Fruit fly (Drosophila melanogaster) whole organism, embryonic: ENCODE measurements around the gene CG15155.

Source experiments
- ATbp ChIP-seq: fragments of 200-800 bp; sonication (Bioruptor generic); optimal IDR thresholded peaks from 2 replicates; lab custom pipeline; 2017; ENCODE audit warnings: missing biosample characterization, mild to moderate bottlenecking, missing genetic modification characterization, missing genetic modification reagents
- CG1024 ChIP-seq: fragments of 200-800 bp; sonication (Bioruptor generic); IDR thresholded peaks from 2 replicates; pipeline ENCODE4 v1.3.6; 2022; ENCODE audit warnings: missing biosample characterization, missing genetic modification characterization
- CG10462 ChIP-seq: fragments of 200-800 bp; sonication (Bioruptor generic); optimal IDR thresholded peaks from 2 replicates; lab custom pipeline; 2016; ENCODE audit warnings: missing biosample characterization, missing genetic modification characterization
- CG11247 ChIP-seq: fragments of 200-800 bp; sonication (Bioruptor generic); IDR thresholded peaks from 2 replicates; pipeline ENCODE4 v1.3.6; 2022; ENCODE audit warnings: missing biosample characterization, missing genetic modification characterization
- CG11504 ChIP-seq: fragments of 200-800 bp; sonication (Bioruptor generic); optimal IDR thresholded peaks from 3 replicates; lab custom pipeline; 2019; ENCODE audit warnings: missing biosample characterization, mild to moderate bottlenecking, missing genetic modification characterization, moderate library complexity
- CG14710 ChIP-seq: fragments of 200-800 bp; sonication (Bioruptor generic); optimal IDR thresholded peaks from 3 replicates; lab custom pipeline; 2019; ENCODE audit warnings: missing biosample characterization, mild to moderate bottlenecking, missing genetic modification characterization, moderate library complexity
- CG16863 ChIP-seq: fragments of 200-800 bp; sonication (Bioruptor generic); optimal IDR thresholded peaks from 3 replicates; lab custom pipeline; 2016; ENCODE audit warnings: missing biosample characterization, missing genetic modification characterization
- CG17186 ChIP-seq: fragments of 200-800 bp; sonication (Bioruptor generic); optimal IDR thresholded peaks from 3 replicates; lab custom pipeline; 2017; ENCODE audit warnings: missing biosample characterization, missing genetic modification reagents, missing genetic modification characterization
- CG18262 ChIP-seq: fragments of 200-800 bp; optimal IDR thresholded peaks from 3 replicates; lab custom pipeline; 2019; ENCODE audit warnings: missing biosample characterization, mild to moderate bottlenecking, missing genetic modification characterization, moderate library complexity
- CG18764 ChIP-seq: fragments of 200-800 bp; sonication (Bioruptor generic); optimal IDR thresholded peaks from 3 replicates; lab custom pipeline; 2016; ENCODE audit warnings: missing biosample characterization, missing genetic modification characterization
- CG31224 ChIP-seq: fragments of 200-800 bp; sonication (Bioruptor generic); IDR thresholded peaks from 2 replicates; pipeline ENCODE4 v1.3.6; 2022; ENCODE audit warnings: missing biosample characterization, missing genetic modification characterization
- CG4328 ChIP-seq: fragments of 200-800 bp; sonication (Bioruptor generic); optimal IDR thresholded peaks from 3 replicates; lab custom pipeline; 2017; ENCODE audit warnings: missing biosample characterization, missing genetic modification reagents, missing genetic modification characterization
- CG7357 ChIP-seq: fragments of 200-800 bp; sonication (Bioruptor generic); IDR thresholded peaks from 3 replicates; pipeline ENCODE4 v1.3.6; 2022; ENCODE audit warnings: missing biosample characterization, missing genetic modification characterization
- CG7839 ChIP-seq: fragments of 200-800 bp; sonication (Bioruptor generic); optimal IDR thresholded peaks from 3 replicates; lab custom pipeline; 2018; ENCODE audit warnings: missing biosample characterization, mild to moderate bottlenecking, missing genetic modification characterization, moderate library complexity
- CG8359 ChIP-seq: fragments of 200-800 bp; sonication (Bioruptor generic); optimal IDR thresholded peaks from 2 replicates; lab custom pipeline; 2017; ENCODE audit warnings: missing biosample characterization, mild to moderate bottlenecking, missing genetic modification characterization, borderline replicate concordance
- CG9727 ChIP-seq: fragments of 200-800 bp; sonication (Bioruptor generic); optimal IDR thresholded peaks from 3 replicates; lab custom pipeline; 2017; ENCODE audit warnings: missing biosample characterization, mild to moderate bottlenecking, missing genetic modification characterization
- CG9817 ChIP-seq: fragments of 200-800 bp; sonication (Bioruptor generic); optimal IDR thresholded peaks from 2 replicates; lab custom pipeline; 2018; ENCODE audit warnings: missing biosample characterization, mild to moderate bottlenecking, missing genetic modification characterization, moderate library complexity
- D ChIP-seq, 2 experiments: fragments of 200-800 bp in 1 of 2; fragments of >200 bp in 1 of 2; sonication (Bioruptor generic) in 1 of 2; optimal IDR thresholded peaks; 2 replicates in 1 of 2; 3 replicates in 1 of 2; lab custom pipeline; 2017; ENCODE audit warnings: mild to moderate bottlenecking in 1 of 2, missing biosample characterization in 1 of 2, missing genetic modification characterization in 1 of 2, missing genetic modification reagents in 1 of 2
- D19B ChIP-seq: fragments of 200-800 bp; sonication (Bioruptor generic); optimal IDR thresholded peaks from 2 replicates; lab custom pipeline; 2017; ENCODE audit warnings: missing biosample characterization, mild to moderate bottlenecking, missing genetic modification characterization
- Dek ChIP-seq: fragments of 200-800 bp; sonication (Bioruptor generic); optimal IDR thresholded peaks from 3 replicates; lab custom pipeline; 2019; ENCODE audit warnings: missing biosample characterization, mild to moderate bottlenecking, missing genetic modification characterization, moderate library complexity
- Hand ChIP-seq: fragments of 200-800 bp; sonication (Bioruptor generic); optimal IDR thresholded peaks from 2 replicates; lab custom pipeline; 2017; ENCODE audit warnings: mild to moderate bottlenecking, missing biosample characterization, missing genetic modification reagents, missing genetic modification characterization
- Hr3 ChIP-seq: fragments of 200-800 bp; sonication (Bioruptor generic); optimal IDR thresholded peaks from 3 replicates; lab custom pipeline; 2016; ENCODE audit warnings: missing biosample characterization, missing genetic modification characterization
- Hsf ChIP-seq: fragments of 200-800 bp; sonication (Bioruptor generic); optimal IDR thresholded peaks from 3 replicates; lab custom pipeline; 2016; ENCODE audit warnings: missing biosample characterization, missing genetic modification characterization
- MTF-1 ChIP-seq: fragments of 200-800 bp; sonication (Bioruptor generic); optimal IDR thresholded peaks from 2 replicates; lab custom pipeline; 2018; ENCODE audit warnings: missing biosample characterization, mild to moderate bottlenecking, missing genetic modification characterization, borderline replicate concordance
- Nf-YA ChIP-seq: fragments of 200-800 bp; sonication (Bioruptor generic); IDR thresholded peaks from 2 replicates; pipeline ENCODE4 v1.3.6; 2022; ENCODE audit warnings: missing biosample characterization, missing genetic modification characterization
- Poxn ChIP-seq: fragments of 200-800 bp; sonication (Bioruptor generic); IDR thresholded peaks from 2 replicates; pipeline ENCODE4 v1.3.6; 2022; ENCODE audit warnings: missing biosample characterization, missing genetic modification characterization
- Sry-β ChIP-seq: fragments of 200-800 bp; sonication (Bioruptor generic); optimal IDR thresholded peaks from 2 replicates; lab custom pipeline; 2018; ENCODE audit warnings: missing biosample characterization, mild to moderate bottlenecking, missing genetic modification characterization, moderate library complexity
- Taf1 ChIP-seq: fragments of 200-800 bp; sonication (Bioruptor generic); IDR thresholded peaks from 2 replicates; pipeline ENCODE4 v1.3.6; 2022; ENCODE audit warnings: missing biosample characterization, missing genetic modification characterization
- YL-1 ChIP-seq: fragments of 200-800 bp; sonication (Bioruptor generic); optimal IDR thresholded peaks from 3 replicates; lab custom pipeline; 2017; ENCODE audit warnings: missing biosample characterization, mild to moderate bottlenecking, missing genetic modification characterization
- al ChIP-seq: fragments of 200-800 bp; sonication (Bioruptor generic); IDR thresholded peaks from 2 replicates; pipeline ENCODE4 v1.3.6; 2022; ENCODE audit warnings: missing biosample characterization, missing genetic modification characterization
- ap ChIP-seq: fragments of 200-800 bp; sonication (Bioruptor generic); IDR thresholded peaks from 2 replicates; pipeline ENCODE4 v1.3.6; 2022; ENCODE audit warnings: missing biosample characterization, missing genetic modification characterization
- bigmax ChIP-seq: fragments of 200-800 bp; sonication (Bioruptor generic); optimal IDR thresholded peaks from 2 replicates; lab custom pipeline; 2018; ENCODE audit warnings: missing biosample characterization, mild to moderate bottlenecking, missing genetic modification characterization
- br ChIP-seq: fragments of >200 bp; optimal IDR thresholded peaks from 2 replicates; lab custom pipeline; 2017
- chif ChIP-seq, 2 experiments: fragments of 200-800 bp; sonication (Bioruptor generic); optimal IDR thresholded peaks; 3 replicates each; lab custom pipeline; 2016; ENCODE audit warnings: missing biosample characterization in 2 of 2, missing genetic modification characterization in 2 of 2
- chinmo ChIP-seq: fragments of 200-800 bp; sonication (Bioruptor generic); IDR thresholded peaks from 4 replicates; pipeline ENCODE4 v1.3.6; 2022; ENCODE audit warnings: missing biosample characterization, missing genetic modification characterization; ENCODE audit not compliant: partially characterized antibody
- crol ChIP-seq: fragments of 200-800 bp; sonication (Bioruptor generic); IDR thresholded peaks from 2 replicates; pipeline ENCODE4 v1.3.6; 2022; ENCODE audit warnings: missing biosample characterization, missing genetic modification characterization
- dati ChIP-seq: fragments of 200-800 bp; sonication (Bioruptor generic); IDR thresholded peaks from 2 replicates; pipeline ENCODE4 v1.3.6; 2022; ENCODE audit warnings: missing biosample characterization, missing genetic modification characterization
- dimm ChIP-seq: fragments of 200-800 bp; sonication (Bioruptor generic); IDR thresholded peaks from 2 replicates; pipeline ENCODE4 v1.3.6; 2022; ENCODE audit warnings: missing biosample characterization, missing genetic modification characterization
- ewg ChIP-seq: fragments of 200-800 bp; sonication (Bioruptor generic); optimal IDR thresholded peaks from 3 replicates; lab custom pipeline; 2017; ENCODE audit warnings: mild to moderate bottlenecking, missing biosample characterization, missing genetic modification reagents, missing genetic modification characterization
- gcm ChIP-seq: fragments of 200-800 bp; sonication (Bioruptor generic); optimal IDR thresholded peaks from 2 replicates; lab custom pipeline; 2019; ENCODE audit warnings: missing biosample characterization, mild to moderate bottlenecking, missing genetic modification characterization, moderate library complexity
- jing ChIP-seq: fragments of 200-800 bp; sonication (Bioruptor generic); optimal IDR thresholded peaks from 2 replicates; lab custom pipeline; 2018; ENCODE audit warnings: missing biosample characterization, mild to moderate bottlenecking, missing genetic modification characterization
- odd ChIP-seq: fragments of 200-800 bp; sonication (Bioruptor generic); optimal IDR thresholded peaks from 2 replicates; lab custom pipeline; 2017; ENCODE audit warnings: missing biosample characterization, mild to moderate bottlenecking, missing genetic modification characterization
- pb ChIP-seq: fragments of 200-800 bp; sonication (Bioruptor generic); optimal IDR thresholded peaks from 3 replicates; lab custom pipeline; 2016; ENCODE audit warnings: missing biosample characterization, missing genetic modification characterization
- pita ChIP-seq: fragments of 200-800 bp; sonication (Bioruptor generic); optimal IDR thresholded peaks from 2 replicates; lab custom pipeline; 2017; ENCODE audit warnings: missing biosample characterization, mild to moderate bottlenecking, missing genetic modification characterization
- run ChIP-seq: fragments of 200-800 bp; sonication (Bioruptor generic); optimal IDR thresholded peaks from 3 replicates; lab custom pipeline; 2018; ENCODE audit warnings: missing biosample characterization, mild to moderate bottlenecking, missing genetic modification characterization
- slou ChIP-seq: fragments of 200-800 bp; sonication (Bioruptor generic); optimal IDR thresholded peaks from 3 replicates; lab custom pipeline; 2016; ENCODE audit warnings: missing biosample characterization, missing genetic modification characterization
- so ChIP-seq: fragments of 200-800 bp; sonication (Bioruptor generic); IDR thresholded peaks from 3 replicates; pipeline ENCODE4 v1.3.6; 2022; ENCODE audit warnings: missing biosample characterization, missing genetic modification characterization
- trh ChIP-seq: fragments of 200-800 bp; sonication (Bioruptor generic); optimal IDR thresholded peaks from 2 replicates; lab custom pipeline; 2016; ENCODE audit warnings: missing biosample characterization, missing genetic modification characterization
- wdn ChIP-seq: fragments of 200-800 bp; sonication (Bioruptor generic); IDR thresholded peaks from 2 replicates; pipeline ENCODE4 v1.3.6; 2022; ENCODE audit warnings: missing biosample characterization, missing genetic modification characterization

CG15155 gene

dm6 chr2L:18148552-18149219 lies 6.0 kb upstream of the CG15155 start (continued):
- TF ChIP-seq gcm, result peak; percentile 60
- peak; percentile 42 for TF ChIP-seq CG17186 (GFP tag; lab: Kevin White, UChicago)
- TF ChIP-seq CG14710 (tag; lab: Kevin White, UChicago), result peak; percentile 47
- peak; percentile 91 for TF ChIP-seq MTF-1 (GFP tag; lab: Kevin White, UChicago)
- peak in 1 of 2 experiments; percentile 74 for TF ChIP-seq chif (GFP tag; optimal IDR thresholded peaks at IDR 0.05; lab: Kevin White, UChicago)
- TF ChIP-seq CG4328 (GFP tag; lab: Kevin White, UChicago), result peak; percentile 68
- peak; percentile 22 for TF ChIP-seq jing (GFP tag; lab: Kevin White, UChicago)
- TF ChIP-seq Nf-YA (GFP tag; lab: Robert Waterston, UW), result 0 out of 2 replicates have a peak, but pooled peaks have one; percentile 28
- no peak for TF ChIP-seq CG7357 (GFP tag; lab: Robert Waterston, UW)
- peak; percentile 80 for TF ChIP-seq odd
- peak; percentile 42 for TF ChIP-seq YL-1 (GFP tag; lab: Kevin White, UChicago)
- TF ChIP-seq crol (GFP tag; lab: Robert Waterston, UW), result peak; percentile 88
- peak; percentile 28 for TF ChIP-seq Dek (tag; lab: Kevin White, UChicago)
- peak; percentile 49 for TF ChIP-seq ewg (GFP tag; lab: Kevin White, UChicago)
- TF ChIP-seq Poxn (GFP tag; lab: Robert Waterston, UW), result no peak
- TF ChIP-seq CG16863 (GFP tag; lab: Kevin White, UChicago), result no peak
- no peak for TF ChIP-seq D (optimal IDR thresholded peaks at IDR 0.05; lab: Kevin White, UChicago)
- peak; percentile 64 for TF ChIP-seq D (GFP tag; optimal IDR thresholded peaks at IDR 0.05; lab: Kevin White, UChicago)
- TF ChIP-seq CG7839 (tag; lab: Kevin White, UChicago), result peak; percentile 25
- TF ChIP-seq pb (GFP tag; lab: Kevin White, UChicago), result peak; percentile 10
- TF ChIP-seq Taf1 (GFP tag; lab: Robert Waterston, UW), result no peak
- TF ChIP-seq slou, result peak; percentile 27
- TF ChIP-seq br (lab: Kevin White, UChicago), result no peak
- TF ChIP-seq D19B (GFP tag; lab: Kevin White, UChicago), result peak; percentile 24
- TF ChIP-seq dimm (GFP tag; lab: Robert Waterston, UW), result no peak
- peak; percentile 6 for TF ChIP-seq Hsf (GFP tag; lab: Kevin White, UChicago)
- peak; percentile 4 for TF ChIP-seq CG9817 (tag; lab: Kevin White, UChicago)
- peak; percentile 46 for TF ChIP-seq bigmax
- TF ChIP-seq so (GFP tag; lab: Robert Waterston, UW), result peak; percentile 82; the same call in 2 of the 3 replicates
- TF ChIP-seq CG18262 (tag; lab: Kevin White, UChicago), result peak; percentile 53
- TF ChIP-seq run (tag; lab: Kevin White, UChicago), result peak; percentile 45
- peak; percentile 87 for TF ChIP-seq ATbp (GFP tag; lab: Kevin White, UChicago)
- peak; percentile 66; the same call in 1 of the 4 replicates for TF ChIP-seq chinmo (GFP tag; lab: Robert Waterston, UW)
- peak; percentile 53 for TF ChIP-seq CG8359 (GFP tag; lab: Kevin White, UChicago)
- peak; percentile 44 for TF ChIP-seq Hand
- no peak for TF ChIP-seq al (GFP tag; lab: Robert Waterston, UW)
- peak; percentile 68 for TF ChIP-seq CG9727 (GFP tag; lab: Kevin White, UChicago)
- TF ChIP-seq CG31224 (GFP tag; lab: Robert Waterston, UW), result 0 out of 2 replicates have a peak, but pooled peaks have one; percentile 7
- TF ChIP-seq Sry-β, result peak; percentile 39
- TF ChIP-seq CG11247 (GFP tag; lab: Robert Waterston, UW), result no peak
- no peak for TF ChIP-seq pita (GFP tag; lab: Kevin White, UChicago)
- TF ChIP-seq Hr3 (GFP tag; lab: Kevin White, UChicago), result no peak
- TF ChIP-seq trh (GFP tag; lab: Kevin White, UChicago), result peak; percentile 1
- peak; percentile 53 for TF ChIP-seq CG18764 (GFP tag; lab: Kevin White, UChicago)
- 0 out of 2 replicates have a peak, but pooled peaks have one; percentile 13 for TF ChIP-seq wdn
- TF ChIP-seq CG1024 (GFP tag; lab: Robert Waterston, UW), result peak; percentile 62; the same call in 1 of the 2 replicates
- TF ChIP-seq dati (GFP tag; lab: Robert Waterston, UW), result no peak
- peak; percentile 33 for TF ChIP-seq CG10462 (GFP tag; lab: Kevin White, UChicago)
- no peak for TF ChIP-seq ap (GFP tag; lab: Robert Waterston, UW)
- peak; percentile 50 for TF ChIP-seq CG11504
